Worm (Caenorhabditis elegans) whole organism, late embryonic: Measurements from ENCODE around the gene amt-1.

Experiments used
- F13H6.1 ChIP-seq: sonication (generic microtip); optimal IDR thresholded peaks from 2 replicates; lab custom pipeline; 2016; ENCODE audit warnings: missing genetic modification characterization, missing compliant biosample characterization
- Y22D7AL.16 ChIP-seq: sonication (generic microtip); optimal IDR thresholded peaks from 2 replicates; lab custom pipeline; 2016; ENCODE audit warnings: missing genetic modification characterization, missing compliant biosample characterization
- ama-1 ChIP-seq: fragments of 150-350 bp; optimal IDR thresholded peaks from 2 replicates; lab custom pipeline; 2014
- fkh-10 ChIP-seq: fragments of 150-350 bp; optimal IDR thresholded peaks from 2 replicates; lab custom pipeline; 2014; ENCODE audit warnings: missing biosample characterization, missing genetic modification reagents, missing genetic modification characterization
- nfya-1 ChIP-seq: sonication (generic microtip); optimal IDR thresholded peaks from 2 replicates; lab custom pipeline; 2017; ENCODE audit warnings: missing genetic modification characterization, mild to moderate bottlenecking, missing compliant biosample characterization, antibody characterized with exemption, moderate library complexity
- nhr-11 ChIP-seq: fragments of 150-350 bp; optimal IDR thresholded peaks from 2 replicates; lab custom pipeline; 2014; ENCODE audit warnings: missing biosample characterization, missing genetic modification characterization
- odd-2 ChIP-seq: sonication (generic microtip); optimal IDR thresholded peaks from 2 replicates; lab custom pipeline; 2017; ENCODE audit warnings: antibody characterized with exemption, mild to moderate bottlenecking, missing genetic modification characterization, missing compliant biosample characterization
- syd-9 ChIP-seq: sonication (generic microtip); optimal IDR thresholded peaks from 2 replicates; lab custom pipeline; 2016; ENCODE audit warnings: mild to moderate bottlenecking, missing genetic modification characterization, moderate library complexity, missing compliant biosample characterization
- unc-86 ChIP-seq: sonication (generic microtip); optimal IDR thresholded peaks from 2 replicates; lab custom pipeline; 2016; ENCODE audit warnings: missing genetic modification characterization, missing compliant biosample characterization

DNA sequence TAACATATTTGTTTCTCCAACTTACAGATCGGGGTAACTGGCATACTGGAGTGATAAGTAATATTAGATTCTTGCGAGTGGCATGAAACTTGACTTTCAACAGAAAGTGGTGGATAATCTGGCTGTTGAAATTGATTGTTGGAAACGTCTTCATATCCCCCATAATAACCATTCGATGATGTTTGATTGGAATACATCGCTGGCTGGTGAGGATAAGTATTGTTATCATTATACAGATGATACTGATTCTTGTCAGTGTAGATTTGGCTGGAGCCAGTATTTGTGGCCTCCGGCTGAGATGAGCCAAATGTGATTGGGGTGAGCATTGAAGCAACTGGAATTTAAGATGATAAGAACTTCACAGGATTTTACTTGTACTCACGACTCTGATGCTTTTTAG, 43.8 kb downstream of the amt-1 start:
- TF ChIP-seq nfya-1 (no peak), unc-86 (tag; lab: Kevin White, UChicago) (no peak), nhr-11 (no peak), odd-2 (no peak), fkh-10 (no peak), ama-1 (lab: Kevin White, UChicago) (no peak), syd-9 (tag; lab: Kevin White, UChicago) (no peak), Y22D7AL.16 (tag; lab: Kevin White, UChicago) (no peak), F13H6.1 (tag; lab: Kevin White, UChicago) (no peak)
